Fruit fly (Drosophila melanogaster): ENCODE results near the gene Ir85a.
A peak's percentile ranks its signal among the peaks of the same experiment; 100 is the strongest.

The Ir85a gene

DNA sequence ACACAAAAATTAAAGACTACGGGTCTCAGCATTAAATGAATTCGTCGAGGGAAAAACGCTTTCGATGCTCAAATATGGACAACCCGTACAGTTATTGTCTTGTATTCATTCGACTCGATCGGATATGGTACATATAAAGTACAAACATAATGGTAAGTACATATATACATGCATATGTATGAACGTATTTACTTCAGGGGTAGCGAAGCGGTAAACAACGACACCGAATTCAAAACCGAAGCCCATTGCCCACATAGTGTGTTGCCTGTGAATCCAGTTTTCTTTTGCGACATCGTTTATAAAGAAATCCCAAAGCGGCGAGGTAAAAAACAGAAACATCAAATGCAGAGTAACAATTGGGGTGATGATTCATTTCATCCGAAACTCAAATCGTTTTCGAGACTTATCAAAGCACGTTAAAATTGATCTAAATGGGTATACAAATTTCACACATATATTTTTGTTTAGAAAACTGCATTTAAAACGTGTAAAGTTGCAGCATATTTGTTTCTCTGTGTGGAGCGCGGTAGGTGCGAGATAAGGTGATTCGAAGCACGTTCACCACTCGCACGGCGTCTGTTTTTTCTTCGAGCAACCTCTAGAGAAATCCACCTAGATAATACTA, 18.0 kb downstream of the Ir85a start (continued):
- TF ChIP-seq pfk (GFP tag; optimal IDR thresholded peaks at IDR 0.05) = peak; percentile 34
- peak; percentile 58 for TF ChIP-seq Xbp1 (GFP tag; optimal IDR thresholded peaks at IDR 0.05)
- no peak for TF ChIP-seq CG7556 (GFP tag; optimal IDR thresholded peaks at IDR 0.05)
- TF ChIP-seq wdn (GFP tag; IDR thresholded peaks at IDR 0.05) = 0 out of 2 replicates have a peak, but pooled peaks have one; percentile 24
- TF ChIP-seq tap (tag; optimal IDR thresholded peaks at IDR 0.05) = no peak
- TF ChIP-seq CG11504 (tag; optimal IDR thresholded peaks at IDR 0.05) = peak; percentile 44
- TF ChIP-seq tio (GFP tag; optimal IDR thresholded peaks at IDR 0.05) = peak; percentile 46
- TF ChIP-seq lilli (GFP tag; optimal IDR thresholded peaks at IDR 0.05) = peak; percentile 59
- peak; percentile 48; the same call in 2 of the 3 replicates for TF ChIP-seq CG34422 (GFP tag; IDR thresholded peaks at IDR 0.05)
- TF ChIP-seq CG1603 (tag; optimal IDR thresholded peaks at IDR 0.05) = peak; percentile 52
- TF ChIP-seq wek (GFP tag; optimal IDR thresholded peaks at IDR 0.05) = peak; percentile 40
- TF ChIP-seq CG34376 (GFP tag; optimal IDR thresholded peaks at IDR 0.05) = no peak
- no peak for TF ChIP-seq CG31388 (GFP tag; optimal IDR thresholded peaks at IDR 0.05)
- TF ChIP-seq nmo (GFP tag; optimal IDR thresholded peaks at IDR 0.05) = peak; percentile 53
- TF ChIP-seq Hr51 (GFP tag; optimal IDR thresholded peaks at IDR 0.05) = peak; percentile 8 to 45
- no peak for TF ChIP-seq Scr (GFP tag; IDR thresholded peaks at IDR 0.05; ENCODE audit: partially characterized antibody)
- peak; percentile 73 for TF ChIP-seq CG9932 (GFP tag; IDR thresholded peaks at IDR 0.05)
- TF ChIP-seq jumu (GFP tag; optimal IDR thresholded peaks at IDR 0.05) = peak; percentile 12
- TF ChIP-seq Dip3 (GFP tag; optimal IDR thresholded peaks at IDR 0.05) = peak; percentile 13
- peak; percentile 36 for TF ChIP-seq Antp (GFP tag; optimal IDR thresholded peaks at IDR 0.05)
- no peak for TF ChIP-seq ato (GFP tag; IDR thresholded peaks at IDR 0.05; ENCODE audit: partially characterized antibody)
- TF ChIP-seq Bdp1 (GFP tag; optimal IDR thresholded peaks at IDR 0.05) = peak; percentile 51
- peak in 1 of 3 experiments; percentile 34 for TF ChIP-seq Stat92E (GFP tag; optimal IDR thresholded peaks at IDR 0.05)
- TF ChIP-seq Max (GFP tag; optimal IDR thresholded peaks at IDR 0.05) = peak; percentile 31
- no peak for TF ChIP-seq Hmx (GFP tag; optimal IDR thresholded peaks at IDR 0.05)
- TF ChIP-seq HLH3B (GFP tag; IDR thresholded peaks at IDR 0.05) = peak; percentile 47
- TF ChIP-seq Taf1 (GFP tag; IDR thresholded peaks at IDR 0.05) = peak; percentile 47; the same call in 1 of the 2 replicates
- peak; percentile 4 for TF ChIP-seq lbe (GFP tag; optimal IDR thresholded peaks at IDR 0.05)
- TF ChIP-seq Six4 (GFP tag; optimal IDR thresholded peaks at IDR 0.05) = peak; percentile 14
- peak; percentile 16 for TF ChIP-seq CG18011 (GFP tag; optimal IDR thresholded peaks at IDR 0.05)
- peak; percentile 16 for TF ChIP-seq CG13424 (tag; optimal IDR thresholded peaks at IDR 0.05)
- TF ChIP-seq CG1529 (GFP tag; optimal IDR thresholded peaks at IDR 0.05) = peak; percentile 22
- TF ChIP-seq CG8089 (GFP tag; optimal IDR thresholded peaks at IDR 0.05) = peak; percentile 36
- peak; percentile 27; the same call in 1 of the 3 replicates for TF ChIP-seq croc (GFP tag; conservative IDR thresholded peaks at IDR 0.05)
- TF ChIP-seq sob (GFP tag; IDR thresholded peaks at IDR 0.05) = peak; percentile 33; the same call in 1 of the 2 replicates
- TF ChIP-seq CG17829 (tag; optimal IDR thresholded peaks at IDR 0.05) = peak; percentile 11
- TF ChIP-seq Nf-YC (tag; optimal IDR thresholded peaks at IDR 0.05) = peak; percentile 10
- peak; percentile 46; the same call in 1 of the 3 replicates for TF ChIP-seq H15 (GFP tag; IDR thresholded peaks at IDR 0.05)
- peak; percentile 31 for TF ChIP-seq HmgD (GFP tag; optimal IDR thresholded peaks at IDR 0.05)
- TF ChIP-seq CG2889 (GFP tag; IDR thresholded peaks at IDR 0.05) = 0 out of 3 replicates have a peak, but pooled peaks have one; percentile 58
- no peak for TF ChIP-seq CG3838 (GFP tag; optimal IDR thresholded peaks at IDR 0.05)
- peak; percentile 70; the same call in 2 of the 3 replicates for TF ChIP-seq dysf (GFP tag; IDR thresholded peaks at IDR 0.05)
- TF ChIP-seq Hr3 (GFP tag; optimal IDR thresholded peaks at IDR 0.05) = peak; percentile 16
- TF ChIP-seq CG9437 (GFP tag; optimal IDR thresholded peaks at IDR 0.05) = no peak
- peak; percentile 20 for TF ChIP-seq CG10267 (tag; optimal IDR thresholded peaks at IDR 0.05)
- no peak for TF ChIP-seq z (GFP tag; IDR thresholded peaks at IDR 0.05)
- TF ChIP-seq CG10565 (GFP tag; optimal IDR thresholded peaks at IDR 0.05) = no peak
- TF ChIP-seq Tbp (GFP tag; optimal IDR thresholded peaks at IDR 0.05) = no peak
- TF ChIP-seq CG10321 (GFP tag; IDR thresholded peaks at IDR 0.05) = peak; percentile 44; the same call in 1 of the 2 replicates

Measured in whole organism, embryonic.